Worm (Caenorhabditis elegans) whole organism, mixed stage, embryonic: ENCODE measurements around the gene T07D1.3.

Source experiments
- mab-5 ChIP-seq: fragments of 150-350 bp; optimal IDR thresholded peaks from 2 replicates; lab custom pipeline; 2014; ENCODE audit warnings: missing biosample characterization, missing genetic modification characterization
- nhr-28 ChIP-seq: fragments of 150-350 bp; optimal IDR thresholded peaks from 2 replicates; lab custom pipeline; 2014; ENCODE audit warnings: missing biosample characterization, missing genetic modification characterization
- sptf-1 ChIP-seq: sonication (generic microtip); optimal IDR thresholded peaks from 2 replicates; lab custom pipeline; 2017; ENCODE audit warnings: mild to moderate bottlenecking, missing genetic modification characterization, moderate library complexity, missing compliant biosample characterization
- unc-39 ChIP-seq: fragments of 150-350 bp; optimal IDR thresholded peaks from 2 replicates; lab custom pipeline; 2014; ENCODE audit warnings: missing biosample characterization, missing genetic modification characterization
- ztf-11 ChIP-seq: fragments of 150-350 bp; optimal IDR thresholded peaks from 2 replicates; lab custom pipeline; 2014; ENCODE audit warnings: missing biosample characterization, missing genetic modification characterization

- TF ChIP-seq mab-5 (tag; lab: Kevin White, UChicago) (no peak), sptf-1 (tag; lab: Kevin White, UChicago) (no peak), nhr-28 (tag; lab: Kevin White, UChicago) (no peak), ztf-11 (tag; lab: Kevin White, UChicago) (no peak), unc-39 (tag; lab: Kevin White, UChicago) (no peak)
Observed at ce11 chrX:2430317-2430716, 12.9 kb downstream of the T07D1.3 start.
